Worm (Caenorhabditis elegans): ENCODE data around the gene immt-2.

The immt-2 gene

DNA sequence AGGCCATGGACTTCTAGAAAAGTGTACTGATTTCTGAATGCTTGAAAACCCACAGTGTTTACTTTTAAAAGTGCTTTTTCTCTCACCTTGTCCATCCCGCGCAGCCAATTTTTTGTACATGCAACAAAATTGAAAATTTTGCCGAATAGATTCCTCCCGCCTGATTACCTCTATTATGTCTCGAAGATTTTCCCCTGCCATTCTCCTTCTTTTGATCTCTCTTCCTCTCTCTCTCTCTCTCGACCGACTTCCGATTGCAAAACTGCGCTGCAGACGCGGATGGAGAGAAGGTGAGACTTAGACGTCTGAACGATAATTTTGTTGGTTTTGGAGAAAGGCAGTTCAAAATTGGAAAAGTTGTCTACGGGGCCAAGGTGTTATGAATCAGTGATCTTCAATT lies 14.6 kb upstream of the immt-2 start:
- no peak for TF ChIP-seq nhr-25 (tag; optimal IDR thresholded peaks at IDR 0.05; ENCODE audit: borderline replicate concordance, insufficient read depth)

DNA sequence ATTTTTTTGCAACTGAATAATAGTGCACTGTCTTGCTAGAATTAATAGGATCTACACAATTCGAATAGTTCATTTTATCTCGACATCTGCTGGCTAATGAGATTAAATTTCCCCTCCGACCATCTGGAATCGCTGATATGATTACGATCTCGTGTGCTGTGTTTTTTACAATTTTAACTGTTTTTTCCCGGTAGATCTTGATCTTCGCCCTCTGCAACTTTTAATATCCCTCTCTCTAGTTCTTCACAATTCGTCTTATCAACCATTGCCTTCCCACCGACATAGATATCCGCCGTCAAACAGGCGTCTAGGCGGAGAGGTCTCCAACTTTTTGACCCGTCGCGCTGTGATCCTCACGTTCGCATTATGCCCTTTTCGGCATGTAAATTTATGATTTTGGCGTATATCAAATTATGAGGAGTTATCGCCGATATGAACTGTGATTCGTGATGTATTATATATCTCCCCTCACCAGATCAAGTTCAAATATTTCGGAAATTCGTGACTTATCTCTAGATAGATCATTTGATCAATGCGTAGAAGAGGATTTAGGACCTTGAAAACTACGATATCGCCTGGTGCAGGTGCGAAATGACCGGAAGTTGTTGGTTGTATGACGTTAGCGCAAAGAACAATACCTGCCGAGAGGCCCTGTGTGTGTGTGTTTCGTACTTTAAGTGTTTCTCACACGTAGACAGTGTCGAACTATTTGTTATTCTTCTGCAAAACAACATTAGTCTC lies 10.4 kb upstream of the immt-2 start:
- TF ChIP-seq F37D6.2 (tag; optimal IDR thresholded peaks at IDR 0.05) (no peak), nhr-6 (tag; optimal IDR thresholded peaks at IDR 0.05) (no peak), hlh-30 (tag; optimal IDR thresholded peaks at IDR 0.05; ENCODE audit: insufficient read depth) (peak; percentile 8), dmd-9 (GFP tag; IDR thresholded peaks at IDR 0.05) (no peak), pha-4 (GFP tag; IDR thresholded peaks at IDR 0.05) (no peak), pha-4 (tag; optimal IDR thresholded peaks at IDR 0.05) (no peak)

DNA sequence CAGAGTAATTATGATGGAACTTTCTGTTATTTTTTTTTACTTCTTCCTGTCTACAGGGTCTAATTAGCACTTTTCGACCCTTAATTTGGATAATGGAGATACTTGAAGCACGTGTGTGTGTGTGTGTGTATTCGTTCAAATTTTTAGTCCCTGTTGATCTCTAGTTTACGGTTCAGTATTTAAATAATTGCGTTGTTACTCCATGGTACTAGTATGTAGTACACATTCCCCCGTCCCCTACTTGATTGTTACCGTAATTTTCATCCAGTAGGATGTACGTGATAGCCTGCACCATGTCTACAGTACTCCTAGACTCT lies 9.8 kb upstream of the immt-2 start:
- TF ChIP-seq unc-62 (GFP tag; optimal IDR thresholded peaks at IDR 0.05 in 1 of 2) (peak in 1 of 2 experiments; percentile 95), unc-62 (tag; optimal IDR thresholded peaks at IDR 0.05) (no peak), ceh-82 (tag; optimal IDR thresholded peaks at IDR 0.05) (no peak)

- no peak for TF ChIP-seq ZK546.5 (tag; optimal IDR thresholded peaks at IDR 0.05)
- TF ChIP-seq dmd-6 (GFP tag; IDR thresholded peaks at IDR 0.05): peak; percentile 2; the same call in 1 of the 2 replicates
- peak in 1 of 2 experiments; percentile 93 for TF ChIP-seq unc-62 (GFP tag; optimal IDR thresholded peaks at IDR 0.05 in 1 of 2)
- TF ChIP-seq unc-62 (tag; optimal IDR thresholded peaks at IDR 0.05): no peak
These were observed 9.1 kb upstream of the immt-2 start for ce11 chrV:16779971-16780370.

- peak; percentile 39 for TF ChIP-seq hlh-30 (tag; optimal IDR thresholded peaks at IDR 0.05; ENCODE audit: insufficient read depth)
- TF ChIP-seq D1046.2 (GFP tag; IDR thresholded peaks at IDR 0.05): no peak
- TF ChIP-seq unc-130 (GFP tag; optimal IDR thresholded peaks at IDR 0.05): no peak
- TF ChIP-seq zfp-2 (tag; optimal IDR thresholded peaks at IDR 0.05): no peak
- TF ChIP-seq dpl-1 (GFP tag; optimal IDR thresholded peaks at IDR 0.05): no peak
- peak; percentile 33 for TF ChIP-seq duxl-1 (tag; optimal IDR thresholded peaks at IDR 0.05; ENCODE audit: poor library complexity)
- no peak for TF ChIP-seq tag-97 (GFP tag; IDR thresholded peaks at IDR 0.05)
- 0 out of 2 replicates have a peak, but pooled peaks have one; percentile 19 for TF ChIP-seq zfp-3 (GFP tag; conservative IDR thresholded peaks at IDR 0.05)
- TF ChIP-seq zip-2 (tag; optimal IDR thresholded peaks at IDR 0.05): no peak
- TF ChIP-seq nhr-6 (tag; optimal IDR thresholded peaks at IDR 0.05): no peak
- TF ChIP-seq nhr-28 (tag; optimal IDR thresholded peaks at IDR 0.05): peak; percentile 52
- TF ChIP-seq hlh-11 (tag; optimal IDR thresholded peaks at IDR 0.05): peak; percentile 36
These were observed 8.5 kb upstream of the immt-2 start for ce11 chrV:16780554-16780953.

ce11 chrV:16781974-16782373 lies 7.1 kb upstream of the immt-2 start:
- TF ChIP-seq pha-4 (GFP tag; IDR thresholded peaks at IDR 0.05) (no peak), pha-4 (tag; optimal IDR thresholded peaks at IDR 0.05) (no peak), ceh-44 (GFP tag; IDR thresholded peaks at IDR 0.05) (no peak), saeg-2 (GFP tag; IDR thresholded peaks at IDR 0.05) (no peak), madf-5 (GFP tag; IDR thresholded peaks at IDR 0.05) (no peak), mxl-2 (GFP tag; conservative IDR thresholded peaks at IDR 0.05) (no peak), mep-1 (tag; optimal IDR thresholded peaks at IDR 0.05) (no peak), ceh-32 (tag; optimal IDR thresholded peaks at IDR 0.05; ENCODE audit: poor library complexity) (no peak), aha-1 (tag) (peak; percentile 92), egl-27 (tag; optimal IDR thresholded peaks at IDR 0.05) (no peak)

All from whole organism, L4 larva.